Worm (Caenorhabditis elegans): ENCODE results near the gene zig-12.

DNA sequence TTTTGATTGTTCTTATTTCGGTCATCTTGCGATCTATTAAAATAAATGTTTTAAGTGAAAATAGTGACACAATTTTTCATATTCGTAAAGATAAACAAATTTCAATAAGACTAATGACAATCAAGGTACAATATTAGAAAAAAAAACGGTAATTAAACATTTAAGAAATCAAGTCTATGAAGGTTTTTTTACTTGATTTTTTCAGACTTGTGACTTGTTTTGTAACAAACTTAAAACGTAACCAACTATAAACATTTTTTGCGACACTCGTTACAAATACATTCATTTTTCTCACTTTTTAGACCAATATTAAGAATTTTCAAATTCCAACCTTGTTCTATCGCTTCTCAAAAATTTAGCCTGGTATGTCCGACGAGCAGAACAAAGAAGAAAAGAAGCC, 24.3 kb upstream of the zig-12 start, which contains the start of gene M02D8.2:
- TF ChIP-seq tbx-11 (GFP tag; IDR thresholded peaks at IDR 0.05) (no peak), ama-1 (optimal IDR thresholded peaks at IDR 0.05) (no peak), scrt-1 (GFP tag; IDR thresholded peaks at IDR 0.05) (no peak)
